Fruit fly (Drosophila melanogaster) ovary, adult (tissue): ENCODE data around the gene LUBEL.

Source experiments
- CG17801 ChIP-seq: fragments of 200-800 bp; optimal IDR thresholded peaks from 2 replicates; lab custom pipeline; 2019; ENCODE audit warnings: missing biosample characterization, mild to moderate bottlenecking, missing genetic modification characterization, moderate library complexity; ENCODE audit not compliant: partially characterized antibody

LUBEL gene

DNA sequence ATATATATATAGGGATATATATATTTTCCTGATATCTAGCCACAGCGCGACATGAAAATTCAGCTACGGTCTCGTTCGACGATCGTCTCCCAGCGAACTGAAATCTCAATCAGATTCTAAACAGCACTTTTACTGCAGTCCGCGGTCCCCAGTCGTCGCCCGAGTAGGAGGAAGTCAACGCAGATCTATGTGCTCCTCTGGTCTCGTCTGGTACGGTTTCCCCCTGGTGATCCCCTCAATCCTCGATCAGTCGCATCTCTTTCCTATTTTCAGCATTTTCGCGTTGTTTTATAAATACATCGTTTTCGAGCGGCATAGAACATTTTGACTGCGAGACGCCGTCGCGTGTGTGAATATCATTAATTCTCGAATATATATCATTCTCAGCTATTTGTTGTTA is at the start of gene LUBEL:
Gene LUBEL, minus strand, starts transcription at position 101 of the 400 bp plus-strand sequence.
- no peak for TF ChIP-seq CG17801 (GFP tag; lab: Kevin White, UChicago)

- TF ChIP-seq CG17801 (GFP tag; lab: Kevin White, UChicago), result no peak
Observed at dm6 chr2L:6822044-6822443, 49.5 kb upstream of the LUBEL start.

DNA sequence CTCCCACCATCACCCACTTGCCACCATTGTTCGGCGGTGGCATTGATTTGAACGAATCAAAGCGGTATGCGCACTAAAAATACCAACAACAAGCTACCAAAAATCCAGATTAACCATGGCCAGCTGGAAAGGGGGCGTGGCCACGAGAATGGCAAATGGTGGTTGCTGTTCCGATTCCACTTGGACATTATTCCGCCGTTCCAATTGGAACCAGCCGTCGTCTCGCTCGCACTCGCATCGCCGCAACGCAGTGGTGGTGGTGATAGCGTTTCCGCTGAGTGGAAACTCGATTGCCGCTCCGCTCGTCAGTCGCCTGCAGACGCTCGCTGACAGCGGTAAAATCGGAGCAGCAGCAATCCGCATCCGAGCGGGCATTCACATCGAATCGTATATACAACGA is 49.1 kb upstream of the LUBEL start, which contains the start of gene sens-2:
Gene sens-2, plus strand, starts transcription at position 304 of the 400 bp plus-strand sequence.
- TF ChIP-seq CG17801 (GFP tag; lab: Kevin White, UChicago), result no peak

DNA sequence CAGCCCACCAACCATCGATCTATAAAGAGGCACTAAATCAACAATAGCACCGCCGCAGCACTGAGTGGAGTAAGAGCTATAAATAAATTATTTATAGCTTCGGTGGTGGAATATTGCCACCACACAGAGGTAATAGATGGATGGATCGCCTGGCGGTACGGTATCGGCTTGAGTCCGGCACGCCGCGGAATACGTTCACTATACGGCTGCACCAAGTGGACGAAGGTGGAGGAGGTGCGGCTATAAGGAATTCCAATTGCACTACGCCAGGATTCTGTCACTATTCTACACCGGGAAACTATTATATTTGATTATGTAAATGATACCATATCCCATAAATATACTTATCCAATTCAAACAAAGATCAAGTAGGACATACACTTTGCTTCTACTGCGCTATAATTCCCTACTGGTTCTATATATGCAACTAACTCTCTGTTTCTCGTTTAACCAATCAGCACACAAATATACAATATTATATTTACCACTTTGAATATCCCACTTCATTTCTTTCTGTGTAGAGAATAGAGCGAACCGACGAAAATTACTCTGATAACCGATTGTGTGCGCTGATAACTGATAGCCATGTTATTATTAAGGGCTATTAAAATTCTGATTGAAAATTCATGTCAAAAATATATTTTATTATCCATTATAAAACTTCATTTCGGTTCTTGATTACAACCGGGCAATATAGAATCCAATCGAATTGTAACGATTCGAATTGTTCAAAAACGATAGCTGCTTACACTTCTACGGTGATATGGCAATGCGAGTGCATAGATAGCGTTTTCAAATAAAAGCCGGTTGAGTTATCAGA is 46.9 kb upstream of the LUBEL start:
- no peak for TF ChIP-seq CG17801 (GFP tag; lab: Kevin White, UChicago)

DNA sequence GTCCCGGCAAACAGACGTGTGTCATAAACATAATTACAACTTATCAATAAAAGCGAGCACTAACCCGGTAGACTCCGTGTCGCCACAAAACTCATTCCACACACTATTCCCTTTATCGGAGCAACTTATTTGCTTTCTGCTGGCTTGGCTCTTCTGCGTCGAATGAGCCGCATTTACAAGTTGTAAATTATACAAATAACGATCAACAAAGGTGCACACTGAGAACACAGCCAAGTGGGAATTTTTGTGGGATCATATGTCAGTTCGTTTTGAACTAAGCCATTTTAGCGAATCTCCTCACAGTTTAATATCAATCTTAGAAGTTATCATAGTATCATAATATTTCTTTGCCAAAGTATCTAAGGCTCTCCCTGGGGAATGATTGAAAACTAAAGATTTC is 45.8 kb upstream of the LUBEL start:
- no peak for TF ChIP-seq CG17801 (GFP tag; lab: Kevin White, UChicago)

- no peak for TF ChIP-seq CG17801 (GFP tag; lab: Kevin White, UChicago)
Observed at dm6 chr2L:6817493-6817892, 44.9 kb upstream of the LUBEL start.

dm6 chr2L:6805783-6806182 is 33.2 kb upstream of the LUBEL start, which contains the start of gene CG17375:
Gene CG17375 (minus strand): TSS chr2L:6805792.
- no peak for TF ChIP-seq CG17801 (GFP tag; lab: Kevin White, UChicago)

- no peak for TF ChIP-seq CG17801 (GFP tag; lab: Kevin White, UChicago)
Observed at dm6 chr2L:6802740-6803139, 30.2 kb upstream of the LUBEL start, which contains the start of the genes CG17377 and Daao2. Gene CG17377 (minus strand): TSS chr2L:6802840. Gene Daao2 (plus strand): TSS chr2L:6803011.

- no peak for TF ChIP-seq CG17801 (GFP tag; lab: Kevin White, UChicago)
Observed at dm6 chr2L:6800794-6801193, 28.2 kb upstream of the LUBEL start, which contains the start of gene CG17376. Gene CG17376 (minus strand): TSS chr2L:6800894.

- TF ChIP-seq CG17801 (GFP tag; lab: Kevin White, UChicago), result no peak
Observed at dm6 chr2L:6799551-6799950, 27.0 kb upstream of the LUBEL start.

DNA sequence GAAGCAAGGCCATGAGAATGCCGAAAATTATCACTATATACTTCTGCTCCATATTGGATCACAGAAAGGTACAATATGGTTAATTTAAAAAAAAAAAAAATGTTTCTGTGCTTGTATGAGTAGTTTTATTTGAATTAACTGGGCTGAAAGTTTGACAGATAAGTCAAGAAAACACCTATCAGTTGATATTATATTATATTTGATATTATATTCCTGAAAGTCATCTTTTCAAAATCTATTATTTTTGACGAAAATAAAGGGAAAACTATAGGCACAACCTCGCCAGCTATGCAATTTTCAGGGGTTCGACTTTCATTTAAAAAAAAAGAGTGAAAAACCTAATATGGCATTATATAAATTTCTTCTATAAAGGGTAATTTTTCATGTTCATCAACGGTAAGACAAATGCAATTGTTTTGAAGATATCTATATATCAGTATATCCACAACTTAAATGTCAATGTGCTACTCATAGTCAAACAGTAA is 26.2 kb upstream of the LUBEL start, which contains the start of the genes nrv2 and CG43610:
Gene nrv2, minus strand, starts transcription at position 101 of the 485 bp plus-strand sequence.
Gene CG43610, plus strand, starts transcription at position 435 of the 485 bp plus-strand sequence.
- no peak for TF ChIP-seq CG17801 (GFP tag; lab: Kevin White, UChicago)

DNA sequence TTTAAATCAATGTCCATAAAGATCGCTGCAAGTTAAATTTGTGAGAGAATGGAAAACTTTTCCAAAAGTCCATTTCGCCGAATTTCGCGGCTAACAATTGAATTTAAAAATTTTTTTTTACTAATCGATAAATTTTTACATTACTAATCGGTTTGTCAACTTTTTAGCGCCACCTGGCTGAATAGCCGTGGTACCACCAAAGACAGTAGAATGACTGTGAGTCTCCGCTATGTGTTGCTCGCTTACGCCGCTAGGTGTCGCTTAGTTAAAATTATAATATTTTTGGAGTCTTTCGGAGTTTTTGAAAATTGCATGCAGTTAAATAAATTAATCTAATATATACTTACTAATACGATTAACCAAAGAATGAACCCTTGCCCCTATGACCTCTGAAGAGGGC is 24.9 kb upstream of the LUBEL start:
- TF ChIP-seq CG17801 (GFP tag; lab: Kevin White, UChicago), result no peak

- no peak for TF ChIP-seq CG17801 (GFP tag; lab: Kevin White, UChicago)
Observed at dm6 chr2L:6794956-6795522, 22.5 kb upstream of the LUBEL start.

DNA sequence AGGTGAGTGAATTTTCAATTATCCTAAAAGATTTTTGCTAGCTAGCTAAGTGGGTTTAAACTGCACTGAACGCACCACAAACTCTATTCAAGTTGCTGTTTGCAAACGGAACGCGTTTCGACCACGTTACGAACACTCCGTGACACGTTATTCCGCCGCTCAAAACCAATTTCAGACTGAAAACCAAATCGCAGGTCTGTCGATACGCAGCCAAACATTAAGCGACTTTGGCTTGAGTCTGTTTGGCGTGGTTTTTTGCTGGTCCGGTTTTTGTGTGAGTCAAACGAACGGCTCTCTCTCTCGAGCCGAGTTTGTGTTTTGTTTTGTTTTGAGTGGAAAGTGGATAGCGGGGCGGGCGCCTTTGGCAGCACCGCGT is 21.9 kb upstream of the LUBEL start:
- TF ChIP-seq CG17801 (GFP tag; lab: Kevin White, UChicago), result peak; percentile 7

dm6 chr2L:6793763-6794417 is 21.3 kb upstream of the LUBEL start:
- no peak for TF ChIP-seq CG17801 (GFP tag; lab: Kevin White, UChicago)
